Fruit fly (Drosophila melanogaster): ENCODE measurements around the gene Myb.

Gene Myb

DNA sequence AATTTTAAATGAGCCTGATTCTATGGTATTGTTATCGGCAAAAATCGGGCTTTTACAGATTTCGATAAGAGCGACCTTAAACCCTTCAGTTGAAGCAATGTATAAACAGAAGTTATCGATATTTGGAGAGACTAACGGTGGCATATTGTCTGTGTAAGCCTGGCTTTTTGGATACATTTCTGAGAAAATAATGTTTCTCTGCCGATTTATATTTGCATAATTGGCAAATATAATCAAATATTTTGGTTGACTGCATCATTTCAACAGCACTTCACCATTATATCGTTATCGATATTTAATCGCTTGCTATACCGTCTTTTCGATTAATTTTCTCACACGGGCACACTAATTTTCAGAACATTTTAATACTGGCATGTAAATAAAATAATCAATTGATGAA, 12.2 kb upstream of the Myb start, which contains the start of gene CG16952:
CG16952 (plus strand) TSS at position 341 of the 400 bp plus-strand sequence.
- TF ChIP-seq psq (optimal IDR thresholded peaks at IDR 0.05) (no peak), pan (optimal IDR thresholded peaks at IDR 0.05) (no peak), Dll (optimal IDR thresholded peaks at IDR 0.05) (no peak), usp (GFP tag; optimal IDR thresholded peaks at IDR 0.05) (no peak), EcR (GFP tag; optimal IDR thresholded peaks at IDR 0.05) (no peak), CG8478 (optimal IDR thresholded peaks at IDR 0.05) (no peak)

DNA sequence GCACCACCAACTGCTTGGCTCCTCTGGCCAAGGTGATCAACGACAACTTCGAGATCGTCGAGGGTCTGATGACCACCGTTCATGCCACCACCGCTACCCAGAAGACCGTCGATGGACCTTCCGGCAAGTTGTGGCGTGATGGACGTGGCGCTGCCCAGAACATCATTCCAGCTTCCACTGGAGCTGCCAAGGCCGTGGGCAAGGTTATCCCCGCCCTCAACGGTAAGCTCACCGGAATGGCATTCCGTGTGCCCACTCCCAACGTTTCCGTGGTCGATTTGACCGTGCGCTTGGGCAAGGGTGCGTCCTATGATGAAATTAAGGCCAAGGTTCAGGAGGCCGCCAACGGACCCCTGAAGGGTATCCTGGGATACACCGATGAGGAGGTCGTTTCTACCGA, 11.2 kb upstream of the Myb start:
- no peak for TF ChIP-seq CG8478 (optimal IDR thresholded peaks at IDR 0.05)
- TF ChIP-seq Dll (optimal IDR thresholded peaks at IDR 0.05) = no peak
- TF ChIP-seq pan (optimal IDR thresholded peaks at IDR 0.05) = no peak
- TF ChIP-seq usp (GFP tag; optimal IDR thresholded peaks at IDR 0.05) = no peak
- TF ChIP-seq EcR (GFP tag; optimal IDR thresholded peaks at IDR 0.05) = no peak
- no peak for TF ChIP-seq psq (optimal IDR thresholded peaks at IDR 0.05)

DNA sequence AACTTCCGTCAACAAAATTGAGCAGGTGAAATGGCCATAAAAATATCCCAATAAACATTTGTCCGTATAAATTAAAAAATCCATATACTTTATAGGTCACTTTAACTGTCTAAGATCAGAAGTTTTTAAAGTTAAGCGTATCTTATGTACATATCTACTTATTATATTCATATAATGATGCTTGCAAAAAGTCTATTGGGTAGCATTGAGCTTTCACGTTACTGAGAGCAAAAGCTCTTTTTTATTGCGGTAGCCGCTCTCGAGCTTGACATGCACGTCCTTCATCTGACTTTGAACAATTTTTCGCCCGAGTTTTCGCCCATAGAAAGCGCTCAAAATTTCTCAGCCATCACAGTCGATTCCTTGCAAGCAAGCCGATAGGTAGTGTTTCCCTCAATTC, 10.2 kb upstream of the Myb start, which contains the start of gene Gapdh2:
Gapdh2 (plus strand) TSS at position 283 of the 400 bp plus-strand sequence.
- no peak for TF ChIP-seq CG8478 (optimal IDR thresholded peaks at IDR 0.05)

DNA sequence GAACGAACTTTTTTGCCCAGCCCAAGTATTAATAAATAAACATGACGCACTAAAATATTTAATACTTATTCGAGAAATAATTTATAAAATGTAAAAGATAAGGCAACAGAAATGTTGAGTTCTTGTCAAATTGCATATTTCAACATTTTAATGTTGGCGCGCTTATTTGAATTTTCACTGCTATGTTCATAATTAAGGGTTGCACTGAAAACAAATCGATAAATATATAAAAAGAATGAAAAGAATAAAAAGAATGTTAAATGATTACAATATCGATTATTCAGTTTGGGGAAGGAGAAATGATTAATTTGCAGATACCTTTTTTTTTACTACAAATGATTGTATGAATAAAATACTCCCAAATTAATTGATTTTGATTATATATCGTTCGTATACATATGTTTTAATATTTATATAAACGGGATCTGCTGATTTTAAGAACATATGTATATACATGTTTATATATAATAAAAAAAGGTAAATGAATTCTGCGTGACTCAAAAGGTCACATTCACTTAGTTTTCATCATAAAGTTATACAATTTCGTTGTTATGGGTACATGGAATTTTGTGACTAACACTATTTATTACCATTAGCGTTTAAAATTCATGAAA, 9.3 kb upstream of the Myb start:
- TF ChIP-seq usp (GFP tag; optimal IDR thresholded peaks at IDR 0.05) = no peak
- TF ChIP-seq Dll (optimal IDR thresholded peaks at IDR 0.05) = no peak
- TF ChIP-seq EcR (GFP tag; optimal IDR thresholded peaks at IDR 0.05) = no peak
- TF ChIP-seq pan (optimal IDR thresholded peaks at IDR 0.05) = no peak
- no peak for TF ChIP-seq psq (optimal IDR thresholded peaks at IDR 0.05)
- TF ChIP-seq CG8478 (optimal IDR thresholded peaks at IDR 0.05) = no peak

DNA sequence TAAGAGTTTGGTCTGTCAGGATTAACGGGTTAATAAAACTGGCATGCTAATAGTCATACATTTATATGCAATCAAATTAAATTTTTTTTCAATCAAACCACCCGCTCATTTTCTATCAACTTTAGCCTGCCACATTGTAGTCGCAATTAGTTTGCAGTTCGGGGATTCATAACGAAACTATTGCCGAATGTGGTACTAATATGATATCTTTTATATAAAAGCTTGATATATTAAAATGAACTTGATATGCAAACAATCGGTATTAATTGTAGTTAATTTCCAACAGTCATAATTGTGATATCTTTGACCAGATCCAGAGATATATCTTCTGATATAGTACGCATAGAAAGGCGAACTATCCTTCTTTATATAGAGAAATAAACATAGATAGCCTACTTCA, 8.4 kb upstream of the Myb start:
- no peak for TF ChIP-seq psq (optimal IDR thresholded peaks at IDR 0.05)
- no peak for TF ChIP-seq Dll (optimal IDR thresholded peaks at IDR 0.05)
- TF ChIP-seq CG8478 (optimal IDR thresholded peaks at IDR 0.05) = no peak
- no peak for TF ChIP-seq usp (GFP tag; optimal IDR thresholded peaks at IDR 0.05)
- TF ChIP-seq pan (optimal IDR thresholded peaks at IDR 0.05) = no peak
- no peak for TF ChIP-seq EcR (GFP tag; optimal IDR thresholded peaks at IDR 0.05)

DNA sequence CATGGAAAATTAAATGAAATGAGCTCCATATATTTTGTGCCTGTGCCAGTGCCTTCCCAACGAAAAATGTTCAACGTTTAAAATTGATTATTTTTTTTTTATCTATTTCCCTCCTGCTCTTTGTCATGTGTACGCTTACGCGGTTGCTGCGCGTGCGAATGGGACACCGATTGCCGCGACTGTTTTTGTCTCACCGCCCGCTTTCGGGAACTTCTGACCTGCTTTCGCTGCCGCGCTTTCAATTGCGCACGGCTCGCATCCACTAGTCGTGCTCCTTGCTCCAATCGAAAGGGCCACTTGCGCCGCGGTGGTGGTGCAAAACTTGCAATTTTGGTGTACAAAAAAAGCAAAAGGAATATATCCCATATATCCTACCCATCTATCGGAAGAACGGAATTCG, 2.9 kb upstream of the Myb start:
- TF ChIP-seq pan (optimal IDR thresholded peaks at IDR 0.05) (no peak), psq (optimal IDR thresholded peaks at IDR 0.05) (no peak), Dll (optimal IDR thresholded peaks at IDR 0.05) (no peak), EcR (GFP tag; optimal IDR thresholded peaks at IDR 0.05) (no peak), CG8478 (optimal IDR thresholded peaks at IDR 0.05) (peak; percentile 99), usp (GFP tag; optimal IDR thresholded peaks at IDR 0.05) (no peak)

DNA sequence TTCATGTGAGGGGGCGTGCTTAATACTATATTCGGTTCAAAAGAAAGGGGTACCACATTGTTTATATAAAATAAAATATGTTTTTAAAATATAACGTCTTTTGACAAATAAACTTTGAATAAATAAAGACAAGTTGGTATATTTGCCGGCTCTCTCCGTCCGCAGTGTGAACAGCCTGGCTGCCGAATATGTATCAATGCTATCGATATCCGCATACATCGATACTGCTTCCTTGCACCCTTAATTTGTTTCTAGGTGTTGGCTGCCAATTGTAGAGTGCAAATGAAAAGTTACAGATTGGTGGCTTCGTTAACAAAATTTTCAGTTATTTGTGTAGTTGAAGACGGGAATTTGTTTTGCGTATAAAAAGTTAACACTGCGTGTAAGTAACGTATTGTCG, 2.2 kb upstream of the Myb start, which contains the start of gene Gbeta13F:
Gbeta13F (plus strand) TSS at position 247 of the 400 bp plus-strand sequence.
- no peak for TF ChIP-seq CG8478 (optimal IDR thresholded peaks at IDR 0.05)
- no peak for TF ChIP-seq psq (optimal IDR thresholded peaks at IDR 0.05)
- TF ChIP-seq pan (optimal IDR thresholded peaks at IDR 0.05) = no peak
- TF ChIP-seq EcR (GFP tag; optimal IDR thresholded peaks at IDR 0.05) = no peak
- no peak for TF ChIP-seq Dll (optimal IDR thresholded peaks at IDR 0.05)
- TF ChIP-seq usp (GFP tag; optimal IDR thresholded peaks at IDR 0.05) = no peak

DNA sequence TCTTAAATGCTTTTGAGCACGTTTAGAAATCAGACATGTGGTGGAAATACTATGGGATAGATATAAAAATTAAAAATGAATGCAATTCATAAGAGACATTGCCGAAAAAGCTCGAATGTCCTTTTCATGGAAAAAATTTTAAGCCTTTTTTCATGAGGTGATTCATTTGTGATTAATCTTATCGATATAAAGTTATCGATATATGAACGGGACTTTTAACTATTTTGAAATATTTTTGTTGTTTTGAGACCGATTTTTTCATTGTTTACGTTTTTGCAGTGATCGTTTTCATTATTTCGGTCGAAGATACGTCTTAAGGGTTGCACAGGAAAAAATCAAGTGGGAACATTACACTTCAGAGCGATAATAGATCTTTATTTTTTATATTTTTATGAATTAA, 1.8 kb upstream of the Myb start, which contains the start of gene AlkB:
AlkB (minus strand) TSS at position 101 of the 400 bp plus-strand sequence.
- TF ChIP-seq CG8478 (optimal IDR thresholded peaks at IDR 0.05) = no peak

DNA sequence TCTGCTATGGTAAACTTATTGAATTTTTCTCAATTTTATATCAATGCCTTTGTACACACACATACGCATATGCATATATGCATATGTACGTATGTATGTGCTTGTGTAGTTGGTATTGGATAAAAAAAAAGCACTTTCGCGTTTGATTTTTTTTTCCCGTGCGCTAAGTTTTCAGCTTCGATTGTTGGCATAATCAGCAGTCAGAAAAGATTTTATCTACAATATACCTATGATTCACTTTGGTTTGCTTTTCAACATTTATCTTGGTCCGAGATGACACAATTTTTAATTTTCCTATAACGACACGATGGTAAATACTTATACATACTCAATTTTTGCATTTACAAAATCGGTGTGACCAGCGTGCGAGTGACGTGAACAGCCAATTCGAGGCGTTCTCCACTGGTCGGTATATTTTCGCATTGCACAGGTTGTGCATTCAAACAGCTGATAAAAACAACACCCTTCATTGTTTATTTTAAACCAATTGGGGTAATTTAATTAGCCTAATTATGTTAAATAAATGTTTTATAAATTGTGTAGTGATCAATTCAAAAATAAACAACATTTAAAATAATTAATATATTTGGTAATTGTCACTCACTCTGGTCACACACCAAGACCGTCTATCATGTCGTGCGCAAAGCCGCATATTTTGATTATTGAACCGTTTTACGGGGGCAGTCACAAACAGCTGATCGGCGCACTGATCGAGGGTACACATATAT, 4.6 kb downstream of the Myb start, which contains the start of the genes UBL3 and CG15914:
UBL3 (minus strand) TSS at position 361 of the 728 bp plus-strand sequence.
CG15914 (plus strand) TSS at position 607 of the 728 bp plus-strand sequence.
- TF ChIP-seq pan (optimal IDR thresholded peaks at IDR 0.05) (no peak), Dll (optimal IDR thresholded peaks at IDR 0.05) (no peak), psq (optimal IDR thresholded peaks at IDR 0.05) (no peak)

DNA sequence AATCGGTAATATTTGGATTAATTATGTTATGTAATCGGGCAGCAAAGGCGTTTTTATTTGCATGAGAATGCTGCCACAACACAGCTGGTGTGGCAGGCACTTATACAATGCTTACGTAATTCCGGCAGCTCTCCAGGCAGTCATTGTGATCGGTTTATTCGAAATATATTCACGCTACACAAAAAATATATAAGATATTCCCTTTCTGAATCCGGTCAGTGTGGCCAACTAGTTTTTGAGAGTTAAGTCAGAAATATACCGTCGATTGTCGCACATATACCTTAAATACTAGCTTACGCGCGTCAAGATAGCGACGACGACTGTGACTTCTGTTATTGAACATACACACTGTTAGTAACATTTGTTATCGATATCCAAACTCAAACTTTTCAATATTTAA, 8.6 kb downstream of the Myb start, which contains the start of gene sun:
sun (minus strand) TSS at position 238 of the 400 bp plus-strand sequence.
- TF ChIP-seq EcR (GFP tag; optimal IDR thresholded peaks at IDR 0.05) (no peak), psq (optimal IDR thresholded peaks at IDR 0.05) (no peak), pan (optimal IDR thresholded peaks at IDR 0.05) (no peak), CG8478 (optimal IDR thresholded peaks at IDR 0.05) (no peak), Dll (optimal IDR thresholded peaks at IDR 0.05) (no peak), usp (GFP tag; optimal IDR thresholded peaks at IDR 0.05) (no peak)

DNA sequence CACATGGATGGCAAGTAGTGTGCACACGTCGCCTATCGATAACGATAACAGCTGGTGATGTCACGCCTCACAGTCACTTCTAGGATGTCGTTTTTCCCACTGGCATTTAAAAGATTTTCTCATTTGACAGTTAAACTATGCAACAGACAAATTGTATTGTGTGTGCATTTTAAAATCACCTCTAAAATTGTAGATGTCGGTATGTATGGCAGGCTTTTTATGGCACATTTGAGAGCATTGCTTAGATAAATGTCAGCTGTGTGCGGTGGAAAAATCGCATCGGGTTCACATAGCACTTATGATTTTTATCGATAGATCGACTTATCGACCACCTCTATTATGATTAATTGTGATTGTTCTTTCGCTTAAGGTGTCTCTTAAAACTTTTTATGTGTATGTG, 13.5 kb downstream of the Myb start, which contains the start of the genes ArgRS and CG8578:
ArgRS (minus strand) TSS at position 7 of the 400 bp plus-strand sequence.
CG8578 (plus strand) TSS at position 338 of the 400 bp plus-strand sequence.
- TF ChIP-seq CG8478 (optimal IDR thresholded peaks at IDR 0.05) = no peak
- no peak for TF ChIP-seq EcR (GFP tag; optimal IDR thresholded peaks at IDR 0.05)
- no peak for TF ChIP-seq pan (optimal IDR thresholded peaks at IDR 0.05)
- no peak for TF ChIP-seq Dll (optimal IDR thresholded peaks at IDR 0.05)
- no peak for TF ChIP-seq usp (GFP tag; optimal IDR thresholded peaks at IDR 0.05)

DNA sequence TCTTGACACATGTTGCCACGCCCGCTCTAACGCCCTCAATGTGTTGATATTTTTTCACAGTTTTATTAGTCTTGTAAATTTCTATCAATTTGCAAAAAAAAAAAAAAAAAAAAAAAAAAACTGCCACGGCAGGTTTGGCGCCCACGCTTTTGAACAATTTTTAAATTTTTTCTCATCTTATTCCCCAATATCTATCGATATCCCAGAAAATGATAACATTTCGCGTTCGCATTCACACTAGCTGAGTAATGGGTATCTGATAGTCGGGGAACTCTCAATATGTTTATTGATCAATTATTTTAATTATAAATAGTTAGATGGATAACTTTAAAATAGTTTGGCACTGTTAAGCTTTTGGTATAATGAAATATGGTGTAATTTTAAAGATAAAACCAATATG, 16.3 kb downstream of the Myb start:
- TF ChIP-seq Dll (optimal IDR thresholded peaks at IDR 0.05) (no peak), CG8478 (optimal IDR thresholded peaks at IDR 0.05) (no peak), EcR (GFP tag; optimal IDR thresholded peaks at IDR 0.05) (no peak), pan (optimal IDR thresholded peaks at IDR 0.05) (no peak), psq (optimal IDR thresholded peaks at IDR 0.05) (no peak), usp (GFP tag; optimal IDR thresholded peaks at IDR 0.05) (no peak)

Data from whole organism.